Fruit fly (Drosophila melanogaster): ENCODE results near the gene CG31068.

CG31068 gene

DNA sequence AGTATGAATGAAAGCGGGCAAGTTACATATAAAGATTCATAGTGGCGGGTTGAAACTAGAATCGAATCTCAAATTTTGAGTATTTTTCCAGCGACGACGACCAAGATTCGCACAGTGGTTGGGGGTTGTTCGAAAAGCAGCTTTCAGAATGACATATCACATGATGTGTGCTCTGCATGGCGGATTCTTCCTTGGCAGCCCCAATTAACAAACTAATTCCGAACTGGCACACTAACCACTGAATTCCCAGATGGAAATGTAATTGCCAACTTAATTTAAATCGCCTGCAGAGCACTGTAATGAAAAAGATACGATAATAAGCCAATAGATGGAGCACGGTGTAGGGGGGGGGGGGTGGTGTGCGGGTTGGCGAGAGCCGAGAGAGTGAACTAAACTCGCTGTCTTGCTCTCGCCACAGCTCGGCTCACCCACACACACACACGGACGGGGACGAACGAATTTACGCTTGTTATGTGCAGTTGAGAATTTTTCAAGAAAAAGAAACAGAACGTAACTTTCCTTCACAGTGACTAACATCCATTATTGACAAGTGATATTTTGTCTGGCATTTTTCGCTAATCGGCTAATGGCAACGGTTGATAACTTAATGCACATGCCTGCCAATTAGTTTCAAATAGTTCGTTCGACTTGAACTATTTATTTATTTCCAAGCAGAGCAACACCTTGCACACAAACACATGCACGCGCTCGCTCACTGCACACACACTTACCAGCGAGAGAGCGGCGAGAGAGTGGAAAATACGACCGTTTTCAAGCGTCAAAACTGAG lies 47.7 kb downstream of the CG31068 start:
- TF ChIP-seq ttk (optimal IDR thresholded peaks at IDR 0.05) (no peak), h (optimal IDR thresholded peaks at IDR 0.05) (no peak), insv (optimal IDR thresholded peaks at IDR 0.05) (no peak), Sin3A (optimal IDR thresholded peaks at IDR 0.05) (no peak), Myc (optimal IDR thresholded peaks at IDR 0.05) (no peak), psq (optimal IDR thresholded peaks at IDR 0.05) (no peak)

DNA sequence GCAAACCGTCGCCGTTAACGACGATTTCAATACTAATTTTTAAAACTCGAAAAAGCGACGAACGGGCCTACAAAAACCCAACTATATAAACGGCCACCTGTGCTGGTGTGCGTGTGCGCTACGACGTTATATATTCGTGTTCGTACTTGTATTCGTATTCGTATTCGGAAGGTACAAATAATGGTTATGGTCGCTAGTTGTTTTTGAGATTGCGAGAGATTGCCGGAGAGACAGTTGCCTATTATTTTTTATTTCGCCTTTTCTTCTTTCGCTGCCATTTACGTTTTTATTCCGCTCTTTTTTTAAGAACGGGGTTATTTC lies 48.3 kb downstream of the CG31068 start:
- TF ChIP-seq Myc (optimal IDR thresholded peaks at IDR 0.05) (no peak), Sin3A (optimal IDR thresholded peaks at IDR 0.05) (no peak), insv (optimal IDR thresholded peaks at IDR 0.05) (no peak), h (optimal IDR thresholded peaks at IDR 0.05) (no peak), psq (optimal IDR thresholded peaks at IDR 0.05) (no peak), ttk (optimal IDR thresholded peaks at IDR 0.05) (no peak)

DNA sequence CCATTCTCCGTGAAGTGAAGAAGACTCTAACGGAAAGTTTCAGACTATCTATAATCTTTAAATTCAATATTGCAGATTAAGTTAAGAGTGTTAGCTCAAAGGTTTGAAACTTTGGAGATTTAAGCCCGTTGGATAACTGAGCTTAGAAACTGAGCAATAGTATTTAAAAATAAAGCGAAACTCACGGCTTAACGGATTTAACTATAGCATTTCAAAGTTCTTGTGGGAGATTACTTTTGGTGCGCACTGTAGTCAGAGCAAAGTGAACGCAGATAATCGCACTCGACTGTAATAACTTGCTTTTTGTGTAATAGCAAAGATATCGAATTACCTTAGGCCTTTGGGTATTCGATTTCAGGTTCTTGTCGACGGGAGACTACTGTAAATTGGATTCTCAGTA lies 48.8 kb downstream of the CG31068 start, which contains the start of gene mrt:
Gene mrt (minus strand): TSS at position 376 of the 400 bp plus-strand sequence.
- TF ChIP-seq ttk (optimal IDR thresholded peaks at IDR 0.05) (no peak), Sin3A (optimal IDR thresholded peaks at IDR 0.05) (no peak), insv (optimal IDR thresholded peaks at IDR 0.05) (no peak), psq (optimal IDR thresholded peaks at IDR 0.05) (no peak), h (optimal IDR thresholded peaks at IDR 0.05) (no peak), Myc (optimal IDR thresholded peaks at IDR 0.05) (no peak)

DNA sequence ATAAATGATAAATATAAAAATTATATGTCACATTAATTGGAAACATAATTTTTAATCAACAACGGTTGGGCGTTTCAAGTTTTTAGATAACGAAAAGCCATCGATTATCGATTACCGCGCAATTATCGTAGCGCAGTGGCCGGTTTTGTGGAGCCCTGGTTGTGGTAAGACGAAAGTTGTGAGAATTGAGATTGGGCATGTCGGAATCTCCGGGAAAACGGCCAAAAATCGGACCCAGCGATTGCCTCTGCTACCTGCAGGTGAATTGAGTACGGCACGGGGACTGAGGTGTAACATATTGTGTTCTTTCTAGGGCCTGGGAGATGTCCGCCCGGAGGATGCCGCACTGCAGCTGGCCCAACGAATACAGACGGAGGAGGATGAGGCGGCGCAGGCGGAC lies 50.1 kb downstream of the CG31068 start, which contains the start of gene CG3368:
Gene CG3368 (plus strand): TSS at position 136 of the 400 bp plus-strand sequence.
- TF ChIP-seq h (optimal IDR thresholded peaks at IDR 0.05) (no peak), Sin3A (optimal IDR thresholded peaks at IDR 0.05) (no peak), psq (optimal IDR thresholded peaks at IDR 0.05) (no peak)

All from Kc167 (cell line).